Fruit fly (Drosophila melanogaster) whole organism, prepupa: Measurements from ENCODE around the gene CG12177.
A peak's percentile ranks its signal among the peaks of the same experiment; 100 is the strongest.

ENCODE experiments used
- Blimp-1 ChIP-seq: fragments of 200-800 bp; sonication (Bioruptor generic); optimal IDR thresholded peaks from 3 replicates; lab custom pipeline; 2017; ENCODE audit warnings: missing biosample characterization, missing genetic modification characterization, mild to moderate bottlenecking, moderate library complexity, missing genetic modification reagents
- CG10631 ChIP-seq: fragments of 200-800 bp; sonication (Bioruptor generic); optimal IDR thresholded peaks from 2 replicates; lab custom pipeline; 2016; ENCODE audit warnings: missing biosample characterization, missing genetic modification characterization
- CG10669 ChIP-seq: fragments of 200-800 bp; sonication (Bioruptor generic); optimal IDR thresholded peaks from 3 replicates; lab custom pipeline; 2018; ENCODE audit warnings: missing biosample characterization, mild to moderate bottlenecking, missing genetic modification characterization, moderate library complexity
- CG11902 ChIP-seq: fragments of 200-800 bp; sonication (Bioruptor generic); optimal IDR thresholded peaks from 3 replicates; lab custom pipeline; 2016; ENCODE audit warnings: missing biosample characterization, missing genetic modification characterization
- CG15336 ChIP-seq: fragments of 200-800 bp; sonication (Bioruptor generic); IDR thresholded peaks from 2 replicates; pipeline ENCODE4 v1.3.6; 2022; ENCODE audit warnings: missing biosample characterization, missing genetic modification characterization
- CG1621 ChIP-seq: fragments of 200-800 bp; sonication (Bioruptor generic); optimal IDR thresholded peaks from 3 replicates; lab custom pipeline; 2018; ENCODE audit warnings: missing biosample characterization, mild to moderate bottlenecking, missing genetic modification characterization
- CG16779 ChIP-seq: fragments of 200-800 bp; sonication (Bioruptor generic); optimal IDR thresholded peaks from 3 replicates; lab custom pipeline; 2017; ENCODE audit warnings: missing biosample characterization, mild to moderate bottlenecking, missing genetic modification characterization
- CG3032 ChIP-seq: fragments of 200-800 bp; optimal IDR thresholded peaks from 2 replicates; lab custom pipeline; 2019; ENCODE audit warnings: missing biosample characterization, mild to moderate bottlenecking, missing genetic modification characterization, moderate library complexity
- CG31627 ChIP-seq: fragments of 200-800 bp; sonication (Bioruptor generic); optimal IDR thresholded peaks from 3 replicates; lab custom pipeline; 2016; ENCODE audit warnings: missing biosample characterization, missing genetic modification characterization
- CG34406 ChIP-seq: fragments of 200-800 bp; sonication (Bioruptor generic); optimal IDR thresholded peaks from 3 replicates; lab custom pipeline; 2016; ENCODE audit warnings: missing biosample characterization, missing genetic modification characterization
- CG3919 ChIP-seq: fragments of 200-800 bp; sonication (Bioruptor generic); optimal IDR thresholded peaks from 3 replicates; lab custom pipeline; 2016; ENCODE audit warnings: missing biosample characterization, missing genetic modification characterization
- CG4318 ChIP-seq: fragments of 200-800 bp; sonication (Bioruptor generic); optimal IDR thresholded peaks from 3 replicates; lab custom pipeline; 2017; ENCODE audit warnings: missing biosample characterization, mild to moderate bottlenecking, missing genetic modification characterization
- CG6792 ChIP-seq: fragments of 200-800 bp; sonication (Bioruptor generic); optimal IDR thresholded peaks from 3 replicates; lab custom pipeline; 2016; ENCODE audit warnings: missing biosample characterization, missing genetic modification characterization
- CG6808 ChIP-seq: fragments of 200-800 bp; sonication (Bioruptor generic); optimal IDR thresholded peaks from 3 replicates; lab custom pipeline; 2017; ENCODE audit warnings: missing biosample characterization, missing genetic modification characterization, mild to moderate bottlenecking, moderate library complexity, missing genetic modification reagents
- CG6854 ChIP-seq: fragments of 200-800 bp; sonication (Bioruptor generic); optimal IDR thresholded peaks from 2 replicates; lab custom pipeline; 2017; ENCODE audit warnings: missing biosample characterization, mild to moderate bottlenecking, missing genetic modification characterization
- CG8119 ChIP-seq: fragments of 200-800 bp; sonication (Bioruptor generic); IDR thresholded peaks from 3 replicates; pipeline ENCODE4 v1.3.6; 2022; ENCODE audit warnings: missing biosample characterization, missing genetic modification characterization
- CG8319 ChIP-seq: fragments of 200-800 bp; sonication (Bioruptor generic); optimal IDR thresholded peaks from 3 replicates; lab custom pipeline; 2016; ENCODE audit warnings: missing biosample characterization, missing genetic modification characterization
- CG8632 ChIP-seq: fragments of 200-800 bp; sonication (Bioruptor generic); optimal IDR thresholded peaks from 3 replicates; lab custom pipeline; 2016; ENCODE audit warnings: missing biosample characterization, missing genetic modification characterization
- CG9139 ChIP-seq: fragments of 200-800 bp; sonication (Bioruptor generic); optimal IDR thresholded peaks from 3 replicates; lab custom pipeline; 2017; ENCODE audit warnings: missing biosample characterization, mild to moderate bottlenecking, missing genetic modification characterization
- Eip75B ChIP-seq: fragments of 200-800 bp; sonication (Bioruptor generic); optimal IDR thresholded peaks from 3 replicates; lab custom pipeline; 2016; ENCODE audit warnings: missing biosample characterization, missing genetic modification characterization
- Eip78C ChIP-seq: fragments of 200-800 bp; sonication (Bioruptor generic); peaks from one replicate; lab custom pipeline; 2016; ENCODE audit warnings: missing biosample characterization, missing genetic modification characterization
- Eip93F ChIP-seq: fragments of 200-800 bp; sonication (Bioruptor generic); optimal IDR thresholded peaks from 2 replicates; lab custom pipeline; 2016; ENCODE audit warnings: missing biosample characterization, mild to moderate bottlenecking, missing genetic modification characterization
- Ets96B ChIP-seq: fragments of 200-800 bp; optimal IDR thresholded peaks from 2 replicates; lab custom pipeline; 2019; ENCODE audit warnings: missing biosample characterization, mild to moderate bottlenecking, missing genetic modification characterization, moderate library complexity
- Hr38 ChIP-seq: sonication (Bioruptor generic); optimal IDR thresholded peaks from 2 replicates; lab custom pipeline; 2016; ENCODE audit warnings: missing biosample characterization, missing genetic modification characterization
- Met ChIP-seq: fragments of 200-800 bp; sonication (Bioruptor generic); optimal IDR thresholded peaks from 3 replicates; lab custom pipeline; 2016; ENCODE audit warnings: missing biosample characterization, missing genetic modification characterization
- OdsH ChIP-seq: fragments of 200-800 bp; sonication (Bioruptor generic); optimal IDR thresholded peaks from 3 replicates; lab custom pipeline; 2016; ENCODE audit warnings: missing biosample characterization, missing genetic modification characterization
- Sox102F ChIP-seq: fragments of 200-800 bp; sonication (Bioruptor generic); optimal IDR thresholded peaks from 2 replicates; lab custom pipeline; 2016; ENCODE audit warnings: missing biosample characterization, mild to moderate bottlenecking, missing genetic modification characterization
- Sox14 ChIP-seq: fragments of 200-800 bp; sonication (Bioruptor generic); optimal IDR thresholded peaks from 3 replicates; lab custom pipeline; 2016; ENCODE audit warnings: missing biosample characterization, missing genetic modification characterization
- achi ChIP-seq: fragments of 200-800 bp; sonication (Bioruptor generic); optimal IDR thresholded peaks from 3 replicates; lab custom pipeline; 2016; ENCODE audit warnings: missing biosample characterization, missing genetic modification characterization
- cyc ChIP-seq: fragments of 200-800 bp; sonication (Bioruptor generic); optimal IDR thresholded peaks from 3 replicates; lab custom pipeline; 2016; ENCODE audit warnings: missing biosample characterization, missing genetic modification characterization
- dac ChIP-seq: fragments of 200-800 bp; sonication (Bioruptor generic); optimal IDR thresholded peaks from 2 replicates; lab custom pipeline; 2017; ENCODE audit warnings: missing biosample characterization, mild to moderate bottlenecking, missing genetic modification characterization
- dsx ChIP-seq: fragments of 200-800 bp; optimal IDR thresholded peaks from 3 replicates; lab custom pipeline; 2019; ENCODE audit warnings: missing biosample characterization, mild to moderate bottlenecking, missing genetic modification characterization, moderate library complexity; ENCODE audit not compliant: poor library complexity, severe bottlenecking
- fd59A ChIP-seq: fragments of 200-800 bp; sonication (Bioruptor generic); optimal IDR thresholded peaks from 2 replicates; lab custom pipeline; 2017; ENCODE audit warnings: missing biosample characterization, mild to moderate bottlenecking, missing genetic modification characterization, missing genetic modification reagents
- fd85E ChIP-seq: fragments of 200-800 bp; sonication (Bioruptor generic); optimal IDR thresholded peaks from 3 replicates; lab custom pipeline; 2016; ENCODE audit warnings: missing biosample characterization, missing genetic modification characterization
- lz ChIP-seq: fragments of 200-800 bp; sonication (Bioruptor generic); optimal IDR thresholded peaks from 3 replicates; lab custom pipeline; 2016; ENCODE audit warnings: missing biosample characterization, missing genetic modification characterization
- pdm3 ChIP-seq: fragments of 200-800 bp; sonication (Bioruptor generic); optimal IDR thresholded peaks from 3 replicates; lab custom pipeline; 2016; ENCODE audit warnings: missing biosample characterization, missing genetic modification characterization
- salr ChIP-seq, 2 experiments: fragments of 200-800 bp; sonication (Bioruptor generic); optimal IDR thresholded peaks; 3 replicates each; lab custom pipeline; 2016 to 2018; ENCODE audit warnings: missing biosample characterization in 2 of 2, missing genetic modification characterization in 2 of 2, mild to moderate bottlenecking in 1 of 2
- ss ChIP-seq, 2 experiments: fragments of 200-800 bp; sonication (Bioruptor generic); optimal IDR thresholded peaks; 2 replicates in 1 of 2; 3 replicates in 1 of 2; lab custom pipeline; 2017 to 2018; ENCODE audit warnings: mild to moderate bottlenecking in 2 of 2, missing biosample characterization in 2 of 2, missing genetic modification characterization in 2 of 2, moderate library complexity in 1 of 2
- topi ChIP-seq: fragments of 200-800 bp; sonication (Bioruptor generic); optimal IDR thresholded peaks from 3 replicates; lab custom pipeline; 2016; ENCODE audit warnings: missing biosample characterization, missing genetic modification characterization
- vri ChIP-seq: fragments of 200-800 bp; sonication (Bioruptor generic); optimal IDR thresholded peaks from 3 replicates; lab custom pipeline; 2016; ENCODE audit warnings: missing biosample characterization, mild to moderate bottlenecking, missing genetic modification characterization

Gene CG12177

dm6 chrX:13639998-13640691, 40.2 kb downstream of the CG12177 start (continued):
- TF ChIP-seq CG34406 (GFP tag; lab: Kevin White, UChicago), result peak; percentile 98
- TF ChIP-seq dsx (GFP tag; lab: Kevin White, UChicago), result peak; percentile 96
- peak; percentile 96 for TF ChIP-seq Sox102F
- peak; percentile 98 for TF ChIP-seq dac (GFP tag; lab: Kevin White, UChicago)
- TF ChIP-seq CG15336 (GFP tag; lab: Robert Waterston, UW), result peak; percentile 99
- peak; percentile 98 for TF ChIP-seq achi (GFP tag; lab: Kevin White, UChicago)
- peak; percentile 98 for TF ChIP-seq CG6792 (GFP tag; lab: Kevin White, UChicago)
- TF ChIP-seq Ets96B (tag; lab: Kevin White, UChicago), result peak; percentile 98
- peak; percentile 98 for TF ChIP-seq CG1621 (tag; lab: Kevin White, UChicago)
- peak; percentile 83 for TF ChIP-seq Eip93F
- peak; percentile 98 for TF ChIP-seq Sox14 (GFP tag; lab: Kevin White, UChicago)
- TF ChIP-seq ss (GFP tag; optimal IDR thresholded peaks at IDR 0.05; lab: Kevin White, UChicago), result peak; percentile 98
- peak; percentile 97 for TF ChIP-seq CG8319
- peak; percentile 99 for TF ChIP-seq CG8119 (GFP tag; lab: Robert Waterston, UW)
- peak; percentile 64 for TF ChIP-seq Blimp-1 (GFP tag; lab: Kevin White, UChicago)
- peak; percentile 86 for TF ChIP-seq CG6854 (GFP tag; lab: Kevin White, UChicago)
- TF ChIP-seq CG4318, result peak; percentile 98
- TF ChIP-seq Eip75B, result peak; percentile 98
- TF ChIP-seq CG11902 (GFP tag; lab: Kevin White, UChicago), result peak; percentile 96
- TF ChIP-seq CG31627, result peak; percentile 91

DNA sequence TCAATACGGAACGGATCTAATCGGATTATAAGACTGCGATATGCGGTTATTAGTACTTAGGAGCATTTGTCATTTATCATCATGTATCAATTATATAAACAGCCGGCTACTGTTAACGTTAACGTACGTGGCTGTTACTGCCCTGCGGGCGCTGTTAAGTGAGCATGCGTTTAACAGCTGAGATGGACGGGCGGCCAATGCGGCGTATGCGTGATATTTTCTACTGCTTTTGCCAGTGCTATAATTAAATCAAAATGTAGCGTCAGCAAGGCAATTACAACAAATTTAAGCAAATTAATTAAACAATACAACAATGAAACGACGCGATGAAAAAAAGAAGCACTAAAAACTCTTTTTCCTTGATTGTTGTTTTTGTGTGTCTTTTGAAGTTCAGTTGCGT, 42.7 kb downstream of the CG12177 start:
- no peak for TF ChIP-seq CG9139 (GFP tag; lab: Kevin White, UChicago)
- no peak for TF ChIP-seq Eip75B
- TF ChIP-seq dsx (GFP tag; lab: Kevin White, UChicago), result no peak
- TF ChIP-seq CG8119 (GFP tag; lab: Robert Waterston, UW), result no peak
- no peak for TF ChIP-seq Eip93F
- TF ChIP-seq CG10631 (GFP tag; lab: Kevin White, UChicago), result no peak
- TF ChIP-seq salr (GFP tag; optimal IDR thresholded peaks at IDR 0.05; lab: Kevin White, UChicago), result no peak
- no peak for TF ChIP-seq CG6808 (GFP tag; lab: Kevin White, UChicago)
- no peak for TF ChIP-seq CG31627
- TF ChIP-seq topi (GFP tag; lab: Kevin White, UChicago), result no peak
- no peak for TF ChIP-seq dac (GFP tag; lab: Kevin White, UChicago)
- no peak for TF ChIP-seq CG10669 (GFP tag; lab: Kevin White, UChicago)
- TF ChIP-seq CG4318, result no peak
- no peak for TF ChIP-seq Blimp-1 (GFP tag; lab: Kevin White, UChicago)
- TF ChIP-seq fd59A, result no peak
- no peak for TF ChIP-seq CG3032 (tag; lab: Kevin White, UChicago)
- TF ChIP-seq pdm3 (GFP tag; lab: Kevin White, UChicago), result no peak
- no peak for TF ChIP-seq CG16779 (tag; lab: Kevin White, UChicago)
- no peak for TF ChIP-seq OdsH (GFP tag; lab: Kevin White, UChicago)

DNA sequence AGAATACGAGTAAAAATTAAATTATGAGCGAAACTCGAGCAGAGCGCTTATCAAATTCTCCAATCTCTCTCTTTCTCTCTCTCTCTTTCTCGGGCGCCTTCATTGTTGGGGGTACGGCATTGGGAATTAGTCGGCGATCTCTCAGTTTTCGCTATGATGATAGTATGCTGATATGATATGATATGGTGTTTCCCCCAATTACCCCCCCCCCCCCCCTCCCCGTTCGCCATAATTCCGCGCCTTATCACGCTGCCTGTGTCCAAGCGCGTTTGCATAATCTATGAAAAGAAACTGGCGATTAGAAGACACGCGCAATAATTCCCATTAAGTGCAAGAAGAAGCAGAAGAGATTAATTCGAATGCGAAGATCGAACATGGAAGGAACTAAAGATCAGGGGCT, 43.5 kb downstream of the CG12177 start:
- TF ChIP-seq CG6808 (GFP tag; lab: Kevin White, UChicago), result no peak
- TF ChIP-seq Met, result no peak
- TF ChIP-seq CG8632 (GFP tag; lab: Kevin White, UChicago), result no peak
- no peak for TF ChIP-seq CG3919
- TF ChIP-seq pdm3 (GFP tag; lab: Kevin White, UChicago), result no peak
- no peak for TF ChIP-seq CG9139 (GFP tag; lab: Kevin White, UChicago)
- no peak for TF ChIP-seq lz (GFP tag; lab: Kevin White, UChicago)
- no peak for TF ChIP-seq topi (GFP tag; lab: Kevin White, UChicago)
- no peak for TF ChIP-seq Eip78C
- TF ChIP-seq Hr38 (GFP tag; lab: Kevin White, UChicago), result no peak
- TF ChIP-seq CG11902 (GFP tag; lab: Kevin White, UChicago), result no peak
- no peak for TF ChIP-seq cyc (GFP tag; lab: Kevin White, UChicago)
- TF ChIP-seq CG34406 (GFP tag; lab: Kevin White, UChicago), result no peak
- TF ChIP-seq Blimp-1 (GFP tag; lab: Kevin White, UChicago), result no peak
- TF ChIP-seq fd85E (GFP tag; lab: Kevin White, UChicago), result no peak
- no peak for TF ChIP-seq OdsH (GFP tag; lab: Kevin White, UChicago)
- no peak for TF ChIP-seq vri (GFP tag; lab: Kevin White, UChicago)
- no peak for TF ChIP-seq Ets96B (tag; lab: Kevin White, UChicago)
- TF ChIP-seq ss (GFP tag; optimal IDR thresholded peaks at IDR 0.05; lab: Kevin White, UChicago), result no peak
- no peak for TF ChIP-seq CG16779 (tag; lab: Kevin White, UChicago)
- TF ChIP-seq, all 60 proteins: peak for 0
